Fruit fly (Drosophila melanogaster) Kc167 (cell line): Measurements from ENCODE around the gene CG17660.

Experiments
- Sin3A ChIP-seq: fragments of >200 bp; optimal IDR thresholded peaks from 2 replicates; lab custom pipeline; 2018; ENCODE audit warnings: missing external identifiers
- h ChIP-seq: fragments of >200 bp; optimal IDR thresholded peaks from 3 replicates; lab custom pipeline; 2018; ENCODE audit warnings: missing external identifiers
- insv ChIP-seq: fragments of >200 bp; optimal IDR thresholded peaks from 3 replicates; lab custom pipeline; 2018; ENCODE audit warnings: missing external identifiers
- psq ChIP-seq: fragments of >200 bp; optimal IDR thresholded peaks from 2 replicates; lab custom pipeline; 2017; ENCODE audit warnings: missing external identifiers

dm6 chr2L:1723937-1724591, 13.8 kb upstream of the CG17660 start, which contains the start of gene Rim2:
- no peak for TF ChIP-seq h (lab: Kevin White, UChicago)
- TF ChIP-seq insv (lab: Kevin White, UChicago): no peak
- no peak for TF ChIP-seq psq (lab: Kevin White, UChicago)
- TF ChIP-seq Sin3A (lab: Kevin White, UChicago): no peak
